Worm (Caenorhabditis elegans) whole organism, late embryonic: Measurements from ENCODE around the gene hrg-4.

Experiments
- ama-1 ChIP-seq: fragments of 150-350 bp; optimal IDR thresholded peaks from 2 replicates; lab custom pipeline; 2014
- ceh-24 ChIP-seq: sonication (generic microtip); optimal IDR thresholded peaks from 2 replicates; lab custom pipeline; 2016; ENCODE audit warnings: mild to moderate bottlenecking, missing genetic modification characterization, missing compliant biosample characterization
- ceh-30 ChIP-seq: fragments of 150-350 bp; optimal IDR thresholded peaks from 2 replicates; lab custom pipeline; 2014; ENCODE audit warnings: missing biosample characterization, missing genetic modification characterization
- ceh-34 ChIP-seq: sonication (generic microtip); optimal IDR thresholded peaks from 2 replicates; lab custom pipeline; 2016; ENCODE audit warnings: mild to moderate bottlenecking, missing genetic modification characterization, missing compliant biosample characterization
- fkh-6 ChIP-seq: sonication (generic microtip); optimal IDR thresholded peaks from 2 replicates; lab custom pipeline; 2016; ENCODE audit warnings: missing genetic modification characterization, missing compliant biosample characterization
- syd-9 ChIP-seq: sonication (generic microtip); optimal IDR thresholded peaks from 2 replicates; lab custom pipeline; 2016; ENCODE audit warnings: mild to moderate bottlenecking, missing genetic modification characterization, moderate library complexity, missing compliant biosample characterization

ce11 chrIV:10981761-10982160, 49.0 kb downstream of the hrg-4 start, which contains the start of gene Y43E12A.2:
- TF ChIP-seq syd-9 (tag; lab: Kevin White, UChicago) (no peak), ceh-24 (tag; lab: Kevin White, UChicago) (no peak), ceh-34 (tag; lab: Kevin White, UChicago) (no peak), ama-1 (lab: Kevin White, UChicago) (no peak), ceh-30 (tag; lab: Kevin White, UChicago) (no peak), fkh-6 (no peak)
